Fruit fly (Drosophila melanogaster) whole organism, embryonic: ENCODE data around the gene CG3348.

Experiments
- Atf6 ChIP-seq: fragments of 200-800 bp; sonication (Bioruptor generic); IDR thresholded peaks from 2 replicates; pipeline ENCODE4 v1.3.6; 2022; ENCODE audit warnings: missing biosample characterization, missing genetic modification characterization
- CG10462 ChIP-seq: fragments of 200-800 bp; sonication (Bioruptor generic); optimal IDR thresholded peaks from 2 replicates; lab custom pipeline; 2016; ENCODE audit warnings: missing biosample characterization, missing genetic modification characterization
- CG11085 ChIP-seq: fragments of 200-800 bp; sonication (Bioruptor generic); IDR thresholded peaks from 2 replicates; pipeline ENCODE4 v1.3.6; 2022; ENCODE audit warnings: missing biosample characterization, missing genetic modification characterization
- CG11696 ChIP-seq: fragments of 200-800 bp; sonication (Bioruptor generic); IDR thresholded peaks from 2 replicates; pipeline ENCODE4 v1.3.6; 2022; ENCODE audit warnings: missing biosample characterization, missing genetic modification characterization
- CG12071 ChIP-seq: fragments of 200-800 bp; sonication (Bioruptor generic); optimal IDR thresholded peaks from 3 replicates; lab custom pipeline; 2018; ENCODE audit warnings: missing biosample characterization, mild to moderate bottlenecking, missing genetic modification characterization
- CG12769 ChIP-seq: fragments of 200-800 bp; sonication (Bioruptor generic); optimal IDR thresholded peaks from 2 replicates; lab custom pipeline; 2019; ENCODE audit warnings: missing biosample characterization, mild to moderate bottlenecking, missing genetic modification characterization, moderate library complexity
- CG13624 ChIP-seq: fragments of 200-800 bp; sonication (Bioruptor generic); optimal IDR thresholded peaks from 2 replicates; lab custom pipeline; 2016; ENCODE audit warnings: missing biosample characterization, missing genetic modification characterization
- CG14050 ChIP-seq: fragments of 200-800 bp; sonication (Bioruptor generic); IDR thresholded peaks from 3 replicates; pipeline ENCODE4 v1.3.6; 2022; ENCODE audit warnings: missing biosample characterization, missing genetic modification characterization
- CG1603 ChIP-seq: fragments of 200-800 bp; sonication (Bioruptor generic); optimal IDR thresholded peaks from 2 replicates; lab custom pipeline; 2019; ENCODE audit warnings: missing biosample characterization, mild to moderate bottlenecking, missing genetic modification characterization, moderate library complexity
- CG17829 ChIP-seq: fragments of 200-800 bp; optimal IDR thresholded peaks from 2 replicates; lab custom pipeline; 2019; ENCODE audit warnings: missing biosample characterization, mild to moderate bottlenecking, missing genetic modification characterization, moderate library complexity
- CG18619 ChIP-seq: fragments of 200-800 bp; sonication (Bioruptor generic); optimal IDR thresholded peaks from 3 replicates; lab custom pipeline; 2017; ENCODE audit warnings: missing biosample characterization, mild to moderate bottlenecking, missing genetic modification characterization
- CG18764 ChIP-seq: fragments of 200-800 bp; sonication (Bioruptor generic); optimal IDR thresholded peaks from 3 replicates; lab custom pipeline; 2016; ENCODE audit warnings: missing biosample characterization, missing genetic modification characterization
- CG2116 ChIP-seq: fragments of 200-800 bp; sonication (Bioruptor generic); optimal IDR thresholded peaks from 3 replicates; lab custom pipeline; 2018; ENCODE audit warnings: missing biosample characterization, mild to moderate bottlenecking, missing genetic modification characterization
- CG2678 ChIP-seq: fragments of 200-800 bp; sonication (Bioruptor generic); optimal IDR thresholded peaks from 3 replicates; lab custom pipeline; 2019; ENCODE audit warnings: missing biosample characterization, mild to moderate bottlenecking, missing genetic modification characterization, moderate library complexity
- CG3281 ChIP-seq: fragments of 200-800 bp; sonication (Bioruptor generic); optimal IDR thresholded peaks from 3 replicates; lab custom pipeline; 2017; ENCODE audit warnings: missing biosample characterization, mild to moderate bottlenecking, missing genetic modification characterization
- CG3838 ChIP-seq: fragments of 200-800 bp; sonication (Bioruptor generic); optimal IDR thresholded peaks from 3 replicates; lab custom pipeline; 2016; ENCODE audit warnings: missing biosample characterization, missing genetic modification characterization
- CG4730 ChIP-seq: fragments of 200-800 bp; sonication (Bioruptor generic); IDR thresholded peaks from 2 replicates; pipeline ENCODE4 v1.3.6; 2022; ENCODE audit warnings: missing biosample characterization, missing genetic modification characterization
- CG6175 ChIP-seq: fragments of 200-800 bp; sonication (Bioruptor generic); IDR thresholded peaks from 3 replicates; pipeline ENCODE4 v1.3.6; 2022; ENCODE audit warnings: missing biosample characterization, missing genetic modification characterization
- CG9797 ChIP-seq: fragments of 200-800 bp; sonication (Bioruptor generic); optimal IDR thresholded peaks from 3 replicates; lab custom pipeline; 2018; ENCODE audit warnings: missing biosample characterization, mild to moderate bottlenecking, missing genetic modification characterization
- CHES-1-like ChIP-seq: fragments of 200-800 bp; sonication (Bioruptor generic); optimal IDR thresholded peaks from 2 replicates; lab custom pipeline; 2016; ENCODE audit warnings: missing biosample characterization, missing genetic modification characterization
- D ChIP-seq, 2 experiments: fragments of 200-800 bp in 1 of 2; fragments of >200 bp in 1 of 2; sonication (Bioruptor generic) in 1 of 2; optimal IDR thresholded peaks; 2 replicates in 1 of 2; 3 replicates in 1 of 2; lab custom pipeline; 2017; ENCODE audit warnings: mild to moderate bottlenecking in 1 of 2, missing biosample characterization in 1 of 2, missing genetic modification characterization in 1 of 2, missing genetic modification reagents in 1 of 2
- Dll ChIP-seq: fragments of 200-800 bp; sonication (Bioruptor generic); IDR thresholded peaks from 4 replicates; pipeline ENCODE4 v1.3.6; 2022; ENCODE audit warnings: missing biosample characterization, missing genetic modification characterization; ENCODE audit not compliant: partially characterized antibody
- Ets97D ChIP-seq: fragments of 200-800 bp; sonication (Bioruptor generic); optimal IDR thresholded peaks from 3 replicates; lab custom pipeline; 2016; ENCODE audit warnings: missing biosample characterization, missing genetic modification characterization
- Fer1 ChIP-seq: fragments of 200-800 bp; sonication (Bioruptor generic); optimal IDR thresholded peaks from 2 replicates; lab custom pipeline; 2017; ENCODE audit warnings: missing biosample characterization, mild to moderate bottlenecking, missing genetic modification characterization
- Hey ChIP-seq: fragments of 200-800 bp; sonication (Bioruptor generic); optimal IDR thresholded peaks from 3 replicates; lab custom pipeline; 2018; ENCODE audit warnings: missing biosample characterization, mild to moderate bottlenecking, missing genetic modification characterization
- Med ChIP-seq: fragments of 200-800 bp; sonication (Bioruptor generic); peaks from one replicate; lab custom pipeline; 2016; ENCODE audit warnings: missing biosample characterization, missing genetic modification characterization, mild to moderate bottlenecking, inconsistent platforms, moderate library complexity
- NK7.1 ChIP-seq: fragments of 200-800 bp; sonication (Bioruptor generic); optimal IDR thresholded peaks from 3 replicates; lab custom pipeline; 2016; ENCODE audit warnings: missing biosample characterization, missing genetic modification characterization
- Nf-YA ChIP-seq: fragments of 200-800 bp; sonication (Bioruptor generic); IDR thresholded peaks from 2 replicates; pipeline ENCODE4 v1.3.6; 2022; ENCODE audit warnings: missing biosample characterization, missing genetic modification characterization
- Oaz ChIP-seq: fragments of 200-800 bp; sonication (Bioruptor generic); IDR thresholded peaks from 2 replicates; pipeline ENCODE4 v1.3.6; 2022; ENCODE audit warnings: missing biosample characterization, missing genetic modification characterization
- Rx ChIP-seq: fragments of 200-800 bp; sonication (Bioruptor generic); IDR thresholded peaks from 2 replicates; pipeline ENCODE4 v1.3.6; 2022; ENCODE audit warnings: missing biosample characterization, missing genetic modification characterization
- bcd ChIP-seq: fragments of 200-800 bp; sonication (Bioruptor generic); optimal IDR thresholded peaks from 2 replicates; lab custom pipeline; 2017; ENCODE audit warnings: missing biosample characterization, mild to moderate bottlenecking, missing genetic modification characterization
- caup ChIP-seq: fragments of 200-800 bp; sonication (Bioruptor generic); optimal IDR thresholded peaks from 3 replicates; lab custom pipeline; 2017; ENCODE audit warnings: missing biosample characterization, mild to moderate bottlenecking, missing genetic modification characterization, moderate library complexity; ENCODE audit not compliant: severe bottlenecking
- dimm ChIP-seq: fragments of 200-800 bp; sonication (Bioruptor generic); IDR thresholded peaks from 2 replicates; pipeline ENCODE4 v1.3.6; 2022; ENCODE audit warnings: missing biosample characterization, missing genetic modification characterization
- ewg ChIP-seq: fragments of 200-800 bp; sonication (Bioruptor generic); optimal IDR thresholded peaks from 3 replicates; lab custom pipeline; 2017; ENCODE audit warnings: mild to moderate bottlenecking, missing biosample characterization, missing genetic modification reagents, missing genetic modification characterization
- gsb-n ChIP-seq: fragments of 200-800 bp; sonication (Bioruptor generic); optimal IDR thresholded peaks from 3 replicates; lab custom pipeline; 2018; ENCODE audit warnings: missing biosample characterization, mild to moderate bottlenecking, missing genetic modification characterization
- lbe ChIP-seq: fragments of 200-800 bp; sonication (Bioruptor generic); optimal IDR thresholded peaks from 2 replicates; lab custom pipeline; 2016; ENCODE audit warnings: missing biosample characterization, mild to moderate bottlenecking, missing genetic modification characterization
- mld ChIP-seq: fragments of 200-800 bp; sonication (Bioruptor generic); IDR thresholded peaks from 3 replicates; pipeline ENCODE4 v1.3.6; 2022; ENCODE audit warnings: missing biosample characterization, missing genetic modification characterization; ENCODE audit not compliant: partially characterized antibody
- oc ChIP-seq: fragments of 200-800 bp; sonication (Bioruptor generic); optimal IDR thresholded peaks from 2 replicates; lab custom pipeline; 2018; ENCODE audit warnings: missing biosample characterization, mild to moderate bottlenecking, missing genetic modification characterization, moderate library complexity
- repo ChIP-seq: fragments of 200-800 bp; sonication (Bioruptor generic); optimal IDR thresholded peaks from 2 replicates; lab custom pipeline; 2016; ENCODE audit warnings: missing biosample characterization, missing genetic modification characterization
- sd ChIP-seq: fragments of 200-800 bp; sonication (Bioruptor generic); optimal IDR thresholded peaks from 3 replicates; lab custom pipeline; 2018; ENCODE audit warnings: missing biosample characterization, mild to moderate bottlenecking, missing genetic modification characterization, moderate library complexity
- sim ChIP-seq: fragments of 200-800 bp; sonication (Bioruptor generic); IDR thresholded peaks from 2 replicates; pipeline ENCODE4 v1.3.6; 2022; ENCODE audit warnings: missing biosample characterization, missing genetic modification characterization
- so ChIP-seq: fragments of 200-800 bp; sonication (Bioruptor generic); IDR thresholded peaks from 3 replicates; pipeline ENCODE4 v1.3.6; 2022; ENCODE audit warnings: missing biosample characterization, missing genetic modification characterization
- stwl ChIP-seq: fragments of 200-800 bp; sonication (Bioruptor generic); optimal IDR thresholded peaks from 3 replicates; lab custom pipeline; 2018; ENCODE audit warnings: missing biosample characterization, mild to moderate bottlenecking, missing genetic modification characterization, moderate library complexity
- wek ChIP-seq: fragments of 200-800 bp; sonication (Bioruptor generic); optimal IDR thresholded peaks from 3 replicates; lab custom pipeline; 2018; ENCODE audit warnings: missing biosample characterization, mild to moderate bottlenecking, missing genetic modification characterization, moderate library complexity
- yki ChIP-seq: fragments of >200 bp; optimal IDR thresholded peaks from 3 replicates; lab custom pipeline; 2018
- z ChIP-seq: fragments of 200-800 bp; sonication (Bioruptor generic); IDR thresholded peaks from 3 replicates; pipeline ENCODE4 v1.3.6; 2022; ENCODE audit warnings: missing biosample characterization, missing genetic modification characterization
- zen ChIP-seq: fragments of 200-800 bp; sonication (Bioruptor generic); optimal IDR thresholded peaks from 3 replicates; lab custom pipeline; 2018; ENCODE audit warnings: missing biosample characterization, mild to moderate bottlenecking, missing genetic modification characterization, moderate library complexity
- zfh1 ChIP-seq: fragments of 200-800 bp; sonication (Bioruptor generic); IDR thresholded peaks from 3 replicates; pipeline ENCODE4 v1.3.6; 2022; ENCODE audit warnings: missing biosample characterization, missing genetic modification characterization

The CG3348 gene

DNA sequence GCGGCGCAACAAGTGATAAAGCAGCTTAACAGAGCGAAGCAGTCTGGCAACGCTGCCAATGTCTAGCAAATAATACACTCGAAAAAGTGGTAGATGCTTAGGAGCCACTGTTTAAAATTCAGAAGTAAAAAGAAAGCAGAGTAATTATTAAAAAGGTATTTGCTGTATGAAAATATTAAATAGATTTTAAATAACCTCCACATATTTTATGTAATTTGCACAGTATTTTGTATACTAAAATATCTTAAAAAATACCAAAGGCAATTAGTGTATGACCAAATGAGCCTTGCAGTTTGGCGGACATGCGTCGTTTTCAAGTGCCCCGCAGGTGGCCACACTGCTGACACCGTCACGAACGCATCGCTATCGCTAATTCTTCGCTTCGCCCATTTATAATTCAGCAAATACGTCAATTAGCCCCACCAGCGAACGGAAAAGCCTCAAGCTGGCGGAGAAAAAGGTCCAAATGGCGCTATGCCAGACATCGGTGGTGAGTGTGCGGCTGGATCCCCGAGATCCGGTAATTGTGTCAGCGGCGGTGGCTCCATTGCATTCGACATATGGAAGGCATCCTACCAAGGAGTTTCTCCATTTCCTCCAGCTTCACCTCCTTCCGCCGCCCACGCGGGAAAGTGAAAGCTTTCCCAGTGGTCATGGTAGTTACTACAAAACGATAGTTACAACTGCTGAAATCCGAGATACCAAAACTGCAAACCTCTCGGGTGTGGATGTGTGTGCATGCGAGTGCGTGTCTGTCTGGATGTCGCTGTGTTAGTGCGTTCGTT is 38.7 kb downstream of the CG3348 start, which contains the start of gene pll (continued):
- TF ChIP-seq CG12769 (tag; lab: Kevin White, UChicago) (no peak), ewg (GFP tag; lab: Kevin White, UChicago) (peak; percentile 81), oc (peak; percentile 69), Ets97D (GFP tag; lab: Kevin White, UChicago) (peak; percentile 84), Fer1 (GFP tag; lab: Kevin White, UChicago) (peak; percentile 72), CG12071 (GFP tag; lab: Kevin White, UChicago) (no peak), Rx (peak; percentile 83), Atf6 (peak; percentile 87), sim (GFP tag; lab: Robert Waterston, UW) (no peak), Hey (no peak), caup (GFP tag; lab: Kevin White, UChicago) (peak; percentile 58), zfh1 (GFP tag; lab: Robert Waterston, UW) (peak; percentile 91), CG11696 (GFP tag; lab: Robert Waterston, UW) (peak; percentile 73), Oaz (peak; percentile 75), sd (peak; percentile 78), z (GFP tag; lab: Robert Waterston, UW) (no peak), CG4730 (peak; percentile 84), gsb-n (tag; lab: Kevin White, UChicago) (peak; percentile 83), repo (GFP tag; lab: Kevin White, UChicago) (peak; percentile 29), CG14050 (GFP tag; lab: Robert Waterston, UW) (peak; percentile 68), CG11085 (GFP tag; lab: Robert Waterston, UW) (peak; percentile 77; the same call in 1 of the 2 replicates), CG1603 (tag; lab: Kevin White, UChicago) (peak; percentile 71), CG17829 (peak; percentile 91), bcd (GFP tag; lab: Kevin White, UChicago) (peak; percentile 71), CG18619 (GFP tag; lab: Kevin White, UChicago) (peak; percentile 68), CHES-1-like (GFP tag; lab: Kevin White, UChicago) (peak; percentile 66), Nf-YA (GFP tag; lab: Robert Waterston, UW) (peak; percentile 77), wek (no peak), zen (tag; lab: Kevin White, UChicago) (peak; percentile 82), CG2678 (tag; lab: Kevin White, UChicago) (no peak), CG13624 (GFP tag; lab: Kevin White, UChicago) (peak; percentile 77), CG3281 (GFP tag; lab: Kevin White, UChicago) (peak; percentile 63), Med (GFP tag; lab: Kevin White, UChicago) (peak; percentile 95), Dll (GFP tag; lab: Robert Waterston, UW) (peak; percentile 68; the same call in 3 of the 4 replicates), CG6175 (GFP tag; lab: Robert Waterston, UW) (peak; percentile 72; the same call in 2 of the 3 replicates), CG9797 (GFP tag; lab: Kevin White, UChicago) (peak; percentile 96), D (optimal IDR thresholded peaks at IDR 0.05; lab: Kevin White, UChicago) (peak; percentile 18), D (GFP tag; optimal IDR thresholded peaks at IDR 0.05; lab: Kevin White, UChicago) (peak; percentile 46), yki (lab: Kevin White, UChicago) (no peak), CG3838 (GFP tag; lab: Kevin White, UChicago) (peak; percentile 53), dimm (peak; percentile 62; the same call in 1 of the 2 replicates), CG10462 (GFP tag; lab: Kevin White, UChicago) (peak; percentile 41), CG2116 (GFP tag; lab: Kevin White, UChicago) (peak; percentile 61), mld (GFP tag; lab: Robert Waterston, UW) (no peak), lbe (GFP tag; lab: Kevin White, UChicago) (no peak), stwl (peak; percentile 62), so (GFP tag; lab: Robert Waterston, UW) (peak; percentile 86), NK7.1 (GFP tag; lab: Kevin White, UChicago) (no peak), CG18764 (peak; percentile 66)
